Fruit fly (Drosophila melanogaster) whole organism, embryonic: ENCODE data around the gene CG34180.

Source experiments
- CG10543 ChIP-seq: fragments of 200-800 bp; sonication (Bioruptor generic); optimal IDR thresholded peaks from 3 replicates; lab custom pipeline; 2017; ENCODE audit warnings: missing biosample characterization, mild to moderate bottlenecking, missing genetic modification characterization, moderate library complexity
- CG9609 ChIP-seq: fragments of 200-800 bp; sonication (Bioruptor generic); optimal IDR thresholded peaks from 3 replicates; lab custom pipeline; 2016; ENCODE audit warnings: missing biosample characterization, missing genetic modification characterization
- Six4 ChIP-seq: fragments of 200-800 bp; sonication (Bioruptor generic); optimal IDR thresholded peaks from 2 replicates; lab custom pipeline; 2016; ENCODE audit warnings: missing biosample characterization, missing genetic modification characterization
- hth ChIP-seq: fragments of >200 bp; optimal IDR thresholded peaks from 2 replicates; lab custom pipeline; 2017; ENCODE audit warnings: inconsistent platforms
- pfk ChIP-seq: fragments of 200-800 bp; sonication (Bioruptor generic); optimal IDR thresholded peaks from 2 replicates; lab custom pipeline; 2018; ENCODE audit warnings: missing biosample characterization, mild to moderate bottlenecking, missing genetic modification characterization, moderate library complexity
- pum ChIP-seq: fragments of 200-800 bp; sonication (Bioruptor generic); optimal IDR thresholded peaks from 2 replicates; lab custom pipeline; 2016; ENCODE audit warnings: missing biosample characterization, missing genetic modification characterization
- sd ChIP-seq: fragments of 200-800 bp; sonication (Bioruptor generic); optimal IDR thresholded peaks from 3 replicates; lab custom pipeline; 2018; ENCODE audit warnings: missing biosample characterization, mild to moderate bottlenecking, missing genetic modification characterization, moderate library complexity
- zen2 ChIP-seq: fragments of 200-800 bp; sonication (Bioruptor generic); IDR thresholded peaks from 3 replicates; pipeline ENCODE4 v1.3.6; 2022; ENCODE audit warnings: missing biosample characterization, missing genetic modification characterization; ENCODE audit not compliant: partially characterized antibody

DNA sequence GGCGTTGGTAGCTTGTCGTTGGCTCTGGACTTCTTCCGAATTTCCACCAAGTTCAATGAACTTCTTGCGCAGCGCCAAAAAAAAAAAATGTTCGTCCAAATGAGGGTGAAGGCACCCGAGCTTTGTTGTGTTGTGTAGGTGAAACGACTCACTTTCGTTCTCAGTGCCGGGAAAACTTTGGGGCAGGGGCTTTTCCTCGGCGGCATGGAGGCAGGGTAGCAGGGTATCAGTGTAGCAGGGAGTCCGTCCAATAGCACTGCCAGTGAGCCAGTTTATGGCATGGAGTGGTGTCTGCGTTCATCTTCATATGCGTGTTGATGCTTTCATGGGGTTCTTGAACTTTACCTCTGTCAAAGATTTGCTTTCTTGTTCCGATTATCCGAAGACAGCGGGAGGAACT is 14.0 kb downstream of the CG34180 start:
- TF ChIP-seq pum (GFP tag; lab: Kevin White, UChicago), result no peak
- no peak for TF ChIP-seq pfk (GFP tag; lab: Kevin White, UChicago)
- peak; percentile 39 for TF ChIP-seq CG10543
- no peak for TF ChIP-seq zen2 (GFP tag; lab: Robert Waterston, UW)
- TF ChIP-seq Six4 (GFP tag; lab: Kevin White, UChicago), result no peak
- TF ChIP-seq hth (lab: Kevin White, UChicago), result no peak
- TF ChIP-seq sd, result no peak
- no peak for TF ChIP-seq CG9609 (GFP tag; lab: Kevin White, UChicago)
